Worm (Caenorhabditis elegans) whole organism, mixed stage, embryonic: Measurements from ENCODE around the gene nac-1.

Experiments
- M03D4.4 ChIP-seq: sonication (generic microtip); optimal IDR thresholded peaks from 2 replicates; lab custom pipeline; 2017; ENCODE audit warnings: mild to moderate bottlenecking, missing genetic modification characterization, missing compliant biosample characterization
- bed-3 ChIP-seq: fragments of 200-800 bp; sonication (Bioruptor generic); optimal IDR thresholded peaks from 3 replicates; lab custom pipeline; 2018; ENCODE audit warnings: mild to moderate bottlenecking, missing genetic modification characterization, moderate library complexity, missing compliant biosample characterization
- ces-1 ChIP-seq: fragments of 150-350 bp; optimal IDR thresholded peaks from 2 replicates; lab custom pipeline; 2014; ENCODE audit warnings: missing biosample characterization, missing genetic modification reagents, missing genetic modification characterization
- lsy-2 ChIP-seq: fragments of 150-350 bp; optimal IDR thresholded peaks from 2 replicates; lab custom pipeline; 2014; ENCODE audit warnings: missing biosample characterization, missing genetic modification characterization
- nhr-76 ChIP-seq: sonication (generic microtip); optimal IDR thresholded peaks from 2 replicates; lab custom pipeline; 2017; ENCODE audit warnings: missing biosample characterization, missing genetic modification characterization
- pha-4 ChIP-seq: fragments of 150-350 bp; optimal IDR thresholded peaks from 2 replicates; lab custom pipeline; 2018; ENCODE audit warnings: missing biosample characterization, missing genetic modification reagents, missing genetic modification characterization
- unc-62 ChIP-seq: fragments of 150-350 bp; optimal IDR thresholded peaks from 2 replicates; lab custom pipeline; 2014; ENCODE audit warnings: missing biosample characterization, missing genetic modification reagents, missing genetic modification characterization
- ztf-11 ChIP-seq: fragments of 150-350 bp; optimal IDR thresholded peaks from 2 replicates; lab custom pipeline; 2014; ENCODE audit warnings: missing biosample characterization, missing genetic modification characterization

DNA sequence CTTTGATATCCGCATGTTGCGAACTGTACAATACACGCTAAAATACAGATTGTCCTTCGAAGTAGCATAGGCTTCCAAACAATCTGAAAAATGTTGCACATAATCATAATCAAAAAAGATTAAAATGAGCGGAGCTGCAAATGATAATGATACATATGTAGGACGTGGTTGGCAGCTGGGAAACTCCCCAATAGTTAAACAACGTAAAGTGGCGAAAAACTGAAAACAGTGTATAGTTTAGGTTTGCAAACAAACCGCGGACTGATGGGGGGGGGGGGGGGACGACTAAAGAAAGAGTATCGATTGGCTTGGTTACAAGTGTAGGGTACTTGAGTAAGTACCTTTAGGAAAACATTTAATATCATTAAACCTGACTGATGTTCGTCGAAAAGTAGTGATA is 10.2 kb downstream of the nac-1 start, which contains the start of gene hex-5:
- TF ChIP-seq pha-4: no peak
- no peak for TF ChIP-seq ces-1 (GFP tag; lab: Kevin White, UChicago)
- TF ChIP-seq ztf-11 (tag; lab: Kevin White, UChicago): no peak
- no peak for TF ChIP-seq unc-62 (GFP tag; lab: Kevin White, UChicago)
- no peak for TF ChIP-seq M03D4.4
- TF ChIP-seq nhr-76 (tag; lab: Kevin White, UChicago): no peak
- no peak for TF ChIP-seq lsy-2 (tag; lab: Kevin White, UChicago)
- no peak for TF ChIP-seq bed-3 (GFP tag; lab: Kevin White, UChicago)
